Worm (Caenorhabditis elegans) whole organism, L4/young adult: Measurements from ENCODE around the gene F54D12.8.
"Not testable (repeated sequence)": the region's sequence is repeated elsewhere in the genome, so short reads cannot be mapped to it uniquely, and the experiment has no call there.

Experiments
- W03F9.2 ChIP-seq: fragments of 150-350 bp; optimal IDR thresholded peaks from 2 replicates; lab custom pipeline; 2014; ENCODE audit warnings: missing biosample characterization, missing genetic modification characterization
- dao-5 ChIP-seq: sonication (generic microtip); optimal IDR thresholded peaks from 2 replicates; lab custom pipeline; 2016; ENCODE audit warnings: missing genotype, missing genetic modification characterization, moderate library complexity, missing compliant biosample characterization
- him-1 ChIP-seq: sonication (generic microtip); optimal IDR thresholded peaks from 2 replicates; lab custom pipeline; 2016; ENCODE audit warnings: missing genotype, missing genetic modification reagents, missing genetic modification characterization, missing compliant biosample characterization

The F54D12.8 gene

ce11 chrII:1397703-1398102 lies at the start of gene F54D12.8:
F54D12.8 (minus strand) TSS chrII:1398038.
- TF ChIP-seq dao-5 (tag; lab: Kevin White, UChicago): no peak
- TF ChIP-seq him-1 (tag; lab: Kevin White, UChicago): no peak

- TF ChIP-seq dao-5, W03F9.2, him-1 (tag; lab: Kevin White, UChicago): not testable (repeated sequence)
These were observed 49.0 kb upstream of the F54D12.8 start, which contains the start of gene Y51H7C.12 for ce11 chrII:1446696-1447293. Y51H7C.12 (minus strand) TSS chrII:1446746.

DNA sequence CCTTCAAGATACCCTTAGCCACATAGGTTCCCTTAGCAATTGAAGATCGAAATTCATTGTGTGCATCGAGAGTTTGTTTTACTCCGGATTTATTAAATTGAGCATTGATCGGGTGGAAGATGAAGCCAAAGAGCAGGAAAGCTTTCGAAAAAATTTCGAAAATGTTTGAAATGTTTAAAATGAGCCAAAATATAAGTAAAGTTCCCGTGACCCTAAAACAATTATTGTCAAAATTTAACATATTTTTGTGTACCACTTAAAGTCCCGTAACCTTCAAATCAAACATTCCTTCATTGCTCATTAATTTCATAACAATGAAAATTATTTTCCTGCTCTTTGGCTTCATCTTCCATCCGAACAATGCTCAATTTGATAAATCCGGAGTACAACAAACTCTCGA lies 47.1 kb upstream of the F54D12.8 start, which contains the start of gene scl-17:
scl-17 (plus strand) TSS at position 301 of the 400 bp plus-strand sequence.
- no peak for TF ChIP-seq him-1 (tag; lab: Kevin White, UChicago)
- TF ChIP-seq dao-5 (tag; lab: Kevin White, UChicago): no peak
- TF ChIP-seq W03F9.2 (tag; lab: Kevin White, UChicago): no peak

DNA sequence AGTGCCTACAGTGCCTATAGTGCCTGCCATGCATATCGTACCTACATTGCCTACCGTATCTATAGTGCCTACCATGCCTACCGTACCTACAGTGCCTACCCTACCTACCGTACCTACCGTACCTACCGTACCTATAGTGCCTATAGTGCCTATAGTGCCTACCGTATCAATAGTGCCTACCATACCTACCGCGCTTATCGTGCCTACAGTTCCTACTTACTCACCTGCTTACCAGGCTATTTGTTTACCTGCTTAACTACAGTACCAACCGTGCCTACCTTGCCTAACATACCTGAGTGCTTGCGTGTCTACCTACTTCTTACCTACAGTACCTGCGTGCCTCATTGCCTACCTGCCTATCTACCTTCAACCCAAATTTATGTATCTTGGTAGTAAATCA lies 43.6 kb upstream of the F54D12.8 start:
- no peak for TF ChIP-seq W03F9.2 (tag; lab: Kevin White, UChicago)
- no peak for TF ChIP-seq dao-5 (tag; lab: Kevin White, UChicago)
- TF ChIP-seq him-1 (tag; lab: Kevin White, UChicago): no peak

- TF ChIP-seq W03F9.2 (tag; lab: Kevin White, UChicago) (no peak), dao-5 (tag; lab: Kevin White, UChicago) (no peak), him-1 (tag; lab: Kevin White, UChicago) (no peak)
These were observed 40.4 kb upstream of the F54D12.8 start, which contains the start of gene Y51H7C.3 for ce11 chrII:1438336-1438589. Y51H7C.3 (plus strand) TSS chrII:1438490.

DNA sequence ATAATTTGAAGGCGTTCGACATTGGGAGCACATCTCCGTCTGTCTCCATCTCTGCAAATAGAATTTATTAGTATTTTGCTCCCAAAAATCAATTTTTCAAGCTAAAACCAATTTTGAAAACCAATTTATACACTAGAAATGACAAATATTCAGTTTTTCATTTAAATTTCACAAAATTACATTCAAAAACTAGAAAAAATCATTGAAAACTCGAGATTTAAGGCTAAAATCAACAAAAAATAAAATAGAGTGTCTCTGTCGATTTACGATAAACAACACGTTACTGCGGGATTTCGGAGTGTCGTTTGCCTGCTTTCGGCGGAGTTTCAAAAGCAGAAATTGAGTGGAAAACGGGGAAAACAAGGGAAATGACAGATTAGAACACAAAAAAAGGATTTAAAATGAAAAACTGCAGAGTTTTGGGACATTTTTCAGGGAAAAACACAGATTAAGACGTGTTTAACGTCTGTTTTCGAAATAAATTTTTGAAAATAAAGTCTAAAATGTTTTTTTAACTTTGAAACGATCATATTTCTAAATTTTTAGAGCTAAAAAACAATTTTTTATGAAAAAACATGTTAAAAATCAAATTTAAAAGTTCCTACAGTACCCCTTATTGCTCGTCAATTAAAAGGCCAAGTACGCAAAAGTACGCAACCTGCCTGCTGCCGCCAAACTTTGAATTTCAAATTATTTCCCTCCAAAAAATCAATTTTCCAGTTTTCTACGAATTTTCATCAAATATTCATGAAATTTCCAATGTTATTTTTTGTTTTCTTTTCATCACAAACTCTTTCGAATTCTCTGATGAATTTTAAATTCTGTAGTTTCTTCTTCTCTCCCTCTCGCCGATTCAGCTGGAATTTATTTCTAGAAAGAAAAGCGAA lies 39.9 kb upstream of the F54D12.8 start, which contains the start of gene nol-6:
nol-6 (minus strand) TSS at position 51 of the 887 bp plus-strand sequence.
- TF ChIP-seq W03F9.2 (tag; lab: Kevin White, UChicago) (no peak), dao-5 (tag; lab: Kevin White, UChicago) (no peak), him-1 (tag; lab: Kevin White, UChicago) (no peak)

ce11 chrII:1436715-1437114 lies 38.9 kb upstream of the F54D12.8 start:
- TF ChIP-seq him-1 (tag; lab: Kevin White, UChicago): no peak
- TF ChIP-seq dao-5 (tag; lab: Kevin White, UChicago): no peak
- no peak for TF ChIP-seq W03F9.2 (tag; lab: Kevin White, UChicago)

DNA sequence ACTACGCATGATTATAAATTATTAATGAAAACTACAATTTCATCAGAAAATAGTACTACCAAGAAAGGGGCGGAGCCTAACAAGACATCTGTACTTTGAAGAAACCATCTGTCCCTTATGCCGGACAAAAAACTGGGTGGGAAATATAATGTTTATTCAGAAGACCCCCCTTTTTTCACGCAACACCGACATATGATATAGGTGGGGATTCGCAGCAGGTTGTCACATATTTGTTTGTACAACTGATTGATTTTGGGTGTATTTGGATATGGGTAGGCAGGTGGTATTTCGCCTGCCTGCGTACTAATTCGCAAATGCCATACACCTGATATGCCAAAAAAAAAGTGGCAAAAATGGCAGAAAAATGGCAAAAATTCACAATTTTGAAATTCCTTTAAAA lies 25.8 kb upstream of the F54D12.8 start, which contains the start of gene Y51H7C.10:
Y51H7C.10 (minus strand) TSS at position 101 of the 400 bp plus-strand sequence.
- TF ChIP-seq dao-5 (tag; lab: Kevin White, UChicago) (no peak), him-1 (tag; lab: Kevin White, UChicago) (no peak)

DNA sequence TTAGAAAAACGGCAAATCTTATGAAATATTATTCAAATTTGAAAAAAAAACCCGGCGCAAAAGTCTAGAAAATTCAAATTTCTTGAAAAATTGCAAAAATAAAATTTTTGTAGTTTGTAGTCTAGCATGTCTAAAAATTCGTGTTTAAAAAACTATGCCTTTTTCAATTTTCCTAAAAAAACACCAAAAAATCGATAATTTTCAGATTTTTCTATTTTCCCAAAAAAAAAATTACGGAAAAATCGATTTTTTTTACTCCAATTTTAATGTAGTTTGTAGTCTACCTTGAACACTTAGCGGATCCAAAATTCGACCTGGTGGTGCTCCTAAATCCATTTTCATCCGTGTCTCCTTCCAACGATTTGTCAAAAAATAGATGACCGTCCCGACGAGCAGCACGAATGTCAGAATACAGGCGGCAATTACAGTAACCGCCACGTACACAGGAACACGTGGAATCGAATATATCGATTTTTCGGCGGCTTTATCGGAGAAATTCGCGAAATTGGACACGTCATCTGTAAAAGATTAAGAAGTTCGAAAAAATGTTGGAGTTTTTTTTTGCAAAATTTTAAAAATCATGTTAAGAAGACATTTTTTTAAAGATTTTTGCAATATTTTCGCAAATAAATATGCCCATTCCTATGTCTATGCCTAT lies 23.1 kb upstream of the F54D12.8 start:
- TF ChIP-seq dao-5 (tag; lab: Kevin White, UChicago) (no peak), W03F9.2 (tag; lab: Kevin White, UChicago) (no peak), him-1 (tag; lab: Kevin White, UChicago) (no peak)

ce11 chrII:1419994-1420393 lies 22.2 kb upstream of the F54D12.8 start:
- no peak for TF ChIP-seq him-1 (tag; lab: Kevin White, UChicago)
- no peak for TF ChIP-seq dao-5 (tag; lab: Kevin White, UChicago)

- TF ChIP-seq dao-5 (tag; lab: Kevin White, UChicago) (no peak), him-1 (tag; lab: Kevin White, UChicago) (no peak), W03F9.2 (tag; lab: Kevin White, UChicago) (no peak)
These were observed 14.6 kb upstream of the F54D12.8 start, which contains the start of gene alkb-1 for ce11 chrII:1412359-1412907. alkb-1 (plus strand) TSS chrII:1412409.

ce11 chrII:1411372-1411771 lies 13.5 kb upstream of the F54D12.8 start, which contains the start of gene Y51H7C.9:
Y51H7C.9 (minus strand) TSS chrII:1411472.
- no peak for TF ChIP-seq W03F9.2 (tag; lab: Kevin White, UChicago)
- TF ChIP-seq him-1 (tag; lab: Kevin White, UChicago): no peak
- no peak for TF ChIP-seq dao-5 (tag; lab: Kevin White, UChicago)

DNA sequence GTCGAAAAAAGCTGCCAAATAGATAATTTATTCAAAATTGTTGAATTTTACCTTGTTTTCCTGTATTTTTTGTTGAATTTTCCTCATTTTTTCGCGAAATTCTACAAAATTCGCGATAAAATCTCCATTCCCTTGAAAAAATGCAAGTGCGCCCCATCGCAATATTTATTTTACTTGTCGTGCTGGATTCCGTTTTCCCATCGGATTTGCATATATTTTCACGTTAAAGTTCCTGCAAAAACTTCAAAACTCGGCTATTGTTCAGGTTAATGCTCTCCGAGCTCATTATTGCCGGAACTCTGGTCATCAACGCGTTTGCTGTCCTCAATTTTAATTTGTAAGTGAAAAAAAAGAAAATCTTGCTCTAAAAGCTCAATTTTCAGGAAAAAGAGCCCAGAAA lies 5.2 kb upstream of the F54D12.8 start, which contains the start of the genes Y51H7C.41 and cogc-4:
Y51H7C.41 (plus strand) TSS at position 266 of the 400 bp plus-strand sequence.
cogc-4 (plus strand) TSS at position 386 of the 400 bp plus-strand sequence.
- TF ChIP-seq dao-5 (tag; lab: Kevin White, UChicago): no peak
- TF ChIP-seq him-1 (tag; lab: Kevin White, UChicago): no peak
- TF ChIP-seq W03F9.2 (tag; lab: Kevin White, UChicago): no peak
